Fruit fly (Drosophila melanogaster): ENCODE measurements around the gene CG31099.

DNA sequence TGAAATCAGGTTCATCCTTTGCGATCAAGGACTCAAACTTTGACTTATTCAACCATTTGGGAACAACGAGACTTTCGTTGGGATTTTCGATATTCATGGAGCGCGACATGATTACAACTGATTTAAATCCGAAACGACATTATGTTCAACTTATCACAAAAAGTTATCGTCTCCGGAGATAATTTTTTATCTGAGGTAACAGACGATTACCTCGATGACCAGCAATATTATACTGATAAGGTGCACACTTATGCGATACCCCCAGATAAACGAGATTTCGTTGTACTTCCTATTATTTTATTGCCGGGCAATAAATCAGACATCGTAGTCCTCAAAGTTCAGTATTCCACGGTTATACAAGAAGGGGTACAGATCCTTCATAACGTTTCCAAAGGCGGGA, 13.1 kb downstream of the CG31099 start, which contains the start of gene CG31097:
- TF ChIP-seq CTCF (optimal IDR thresholded peaks at IDR 0.05) (no peak), CG8478 (optimal IDR thresholded peaks at IDR 0.05) (no peak)

All from S2 (cell line).